Fruit fly (Drosophila melanogaster): Measurements from ENCODE around the gene CG12480.
A peak's percentile ranks its signal among the peaks of the same experiment; 100 is the strongest.

The CG12480 gene

dm6 chrX:14213509-14214154, 44.2 kb downstream of the CG12480 start (continued):
- TF ChIP-seq Ptx1 (GFP tag; IDR thresholded peaks at IDR 0.05) (peak; percentile 32; the same call in 1 of the 2 replicates), grn (GFP tag; optimal IDR thresholded peaks at IDR 0.05) (no peak), CG9876 (GFP tag; optimal IDR thresholded peaks at IDR 0.05) (no peak), CG4854 (GFP tag; optimal IDR thresholded peaks at IDR 0.05) (no peak), bcd (GFP tag; optimal IDR thresholded peaks at IDR 0.05) (peak; percentile 12), dati (GFP tag; IDR thresholded peaks at IDR 0.05) (no peak), sug (tag; optimal IDR thresholded peaks at IDR 0.05) (peak; percentile 14), PHDP (tag; optimal IDR thresholded peaks at IDR 0.05) (peak; percentile 22), kah (GFP tag; optimal IDR thresholded peaks at IDR 0.05) (no peak), CG12104 (GFP tag; optimal IDR thresholded peaks at IDR 0.05) (peak; percentile 1), bsh (GFP tag; optimal IDR thresholded peaks at IDR 0.05) (peak in 1 of 2 experiments; percentile 52), ash1 (GFP tag; optimal IDR thresholded peaks at IDR 0.05) (no peak), CG1024 (GFP tag; IDR thresholded peaks at IDR 0.05) (no peak), tx (GFP tag; optimal IDR thresholded peaks at IDR 0.05) (peak; percentile 15), CG10147 (GFP tag; optimal IDR thresholded peaks at IDR 0.05) (no peak), CG4360 (GFP tag; IDR thresholded peaks at IDR 0.05) (no peak), E2f2 (GFP tag; IDR thresholded peaks at IDR 0.05) (peak; percentile 29; the same call in 1 of the 2 replicates), grau (tag; optimal IDR thresholded peaks at IDR 0.05) (peak; percentile 40), Tbp (GFP tag; optimal IDR thresholded peaks at IDR 0.05) (no peak), Usf (GFP tag; optimal IDR thresholded peaks at IDR 0.05) (no peak), Oli (tag; optimal IDR thresholded peaks at IDR 0.05) (peak; percentile 46), jigr1 (GFP tag; IDR thresholded peaks at IDR 0.05) (no peak), ftz-f1 (GFP tag; optimal IDR thresholded peaks at IDR 0.05) (no peak), CG10959 (GFP tag; IDR thresholded peaks at IDR 0.05) (no peak), Dfd (GFP tag; optimal IDR thresholded peaks at IDR 0.05) (no peak), sna (GFP tag; IDR thresholded peaks at IDR 0.05; ENCODE audit: partially characterized antibody) (0 out of 2 replicates have a peak, but pooled peaks have one; percentile 24), CG6175 (GFP tag; IDR thresholded peaks at IDR 0.05) (peak; percentile 32; the same call in 1 of the 3 replicates), Antp (GFP tag; optimal IDR thresholded peaks at IDR 0.05) (peak; percentile 22), CG15011 (GFP tag; optimal IDR thresholded peaks at IDR 0.05) (no peak), Bgb (GFP tag; IDR thresholded peaks at IDR 0.05; ENCODE audit: partially characterized antibody) (no peak), schlank (tag; optimal IDR thresholded peaks at IDR 0.05) (no peak), ems (GFP tag; optimal IDR thresholded peaks at IDR 0.05) (no peak), CG5245 (GFP tag; optimal IDR thresholded peaks at IDR 0.05) (no peak), cad (GFP tag; optimal IDR thresholded peaks at IDR 0.05) (no peak), CG11560 (tag; IDR thresholded peaks at IDR 0.05) (no peak), CG13894 (tag; optimal IDR thresholded peaks at IDR 0.05) (peak; percentile 49), CG16815 (GFP tag; optimal IDR thresholded peaks at IDR 0.05) (no peak), CG1603 (tag; optimal IDR thresholded peaks at IDR 0.05) (peak; percentile 1), CG6854 (GFP tag; optimal IDR thresholded peaks at IDR 0.05) (no peak), Dbx (GFP tag; IDR thresholded peaks at IDR 0.05) (0 out of 3 replicates have a peak, but pooled peaks have one; percentile 14), CG4424 (GFP tag; optimal IDR thresholded peaks at IDR 0.05) (peak; percentile 43), CG14965 (GFP tag; optimal IDR thresholded peaks at IDR 0.05; ENCODE audit: borderline replicate concordance) (no peak), Trl (optimal IDR thresholded peaks at IDR 0.05) (no peak), Trl (GFP tag; optimal IDR thresholded peaks at IDR 0.05) (peak; percentile 16), CG34422 (GFP tag; IDR thresholded peaks at IDR 0.05) (no peak), CG3281 (GFP tag; optimal IDR thresholded peaks at IDR 0.05) (peak; percentile 20), CG2116 (GFP tag; optimal IDR thresholded peaks at IDR 0.05) (peak; percentile 95), caup (GFP tag; optimal IDR thresholded peaks at IDR 0.05; ENCODE audit: severe bottlenecking) (no peak), CG2712 (tag; optimal IDR thresholded peaks at IDR 0.05) (peak; percentile 44), bigmax (GFP tag; optimal IDR thresholded peaks at IDR 0.05) (no peak), CG18011 (GFP tag; optimal IDR thresholded peaks at IDR 0.05) (no peak)
